Worm (Caenorhabditis elegans) whole organism, L1 larva: ENCODE measurements around the gene pwp-1.

Experiments used
- aha-1 ChIP-seq: fragments of 150-350 bp; optimal IDR thresholded peaks from 2 replicates; lab custom pipeline; 2014; ENCODE audit warnings: missing biosample characterization, missing genetic modification characterization
- alr-1 ChIP-seq: fragments of 200-800 bp; sonication (Bioruptor generic); optimal IDR thresholded peaks from 2 replicates; lab custom pipeline; 2018; ENCODE audit warnings: borderline replicate concordance, mild to moderate bottlenecking, missing genetic modification characterization, missing compliant biosample characterization
- ama-1 ChIP-seq: fragments of 150-350 bp; optimal IDR thresholded peaks from 2 replicates; lab custom pipeline; 2014
- blmp-1 ChIP-seq: fragments of 150-350 bp; optimal IDR thresholded peaks from 2 replicates; lab custom pipeline; 2014; ENCODE audit warnings: missing biosample characterization, missing genetic modification characterization
- ceh-63 ChIP-seq: fragments of 200-800 bp; sonication (Bioruptor generic); optimal IDR thresholded peaks from 2 replicates; lab custom pipeline; 2018; ENCODE audit warnings: mild to moderate bottlenecking, missing genetic modification characterization, missing compliant biosample characterization
- ceh-8 ChIP-seq: fragments of 200-800 bp; sonication (Bioruptor generic); optimal IDR thresholded peaks from 2 replicates; lab custom pipeline; 2018; ENCODE audit warnings: mild to moderate bottlenecking, missing genetic modification characterization, moderate library complexity, missing compliant biosample characterization
- ceh-82 ChIP-seq, 3 experiments: fragments of 150-350 bp in 1 of 3; sonication (generic microtip) in 2 of 3; optimal IDR thresholded peaks; 2 replicates each; lab custom pipeline; 2014 to 2017; ENCODE audit warnings: missing biosample characterization in 3 of 3, missing genetic modification characterization in 3 of 3
- ceh-88 ChIP-seq: fragments of 200-800 bp; sonication (Bioruptor generic); IDR thresholded peaks from 2 replicates; pipeline ENCODE4 v1.3.6; 2022; ENCODE audit warnings: missing genetic modification characterization, missing compliant biosample characterization
- ceh-90 ChIP-seq: sonication (generic microtip); optimal IDR thresholded peaks from 2 replicates; lab custom pipeline; 2016; ENCODE audit warnings: missing genetic modification characterization, missing compliant biosample characterization
- ces-1 ChIP-seq: fragments of 150-350 bp; optimal IDR thresholded peaks from 2 replicates; lab custom pipeline; 2014; ENCODE audit warnings: missing biosample characterization, missing genetic modification reagents, missing genetic modification characterization
- dpl-1 ChIP-seq, 3 experiments: fragments of 150-350 bp in 2 of 3; sonication (generic microtip) in 1 of 3; optimal IDR thresholded peaks; 2 replicates each; lab custom pipeline; 2014 to 2017; ENCODE audit warnings: missing biosample characterization in 3 of 3, missing genetic modification characterization in 3 of 3, missing genetic modification reagents in 3 of 3
- dsc-1 ChIP-seq: sonication (generic microtip); optimal IDR thresholded peaks from 2 replicates; lab custom pipeline; 2016; ENCODE audit warnings: mild to moderate bottlenecking, missing genetic modification characterization, missing compliant biosample characterization
- egl-27 ChIP-seq, 2 experiments: fragments of 150-350 bp in 1 of 2; sonication (generic microtip); optimal IDR thresholded peaks; 3 replicates each; lab custom pipeline; 2017 to 2018; ENCODE audit warnings: missing biosample characterization in 2 of 2, missing genetic modification characterization in 2 of 2, missing genetic modification reagents in 2 of 2
- elt-2 ChIP-seq: sonication (generic microtip); optimal IDR thresholded peaks from 2 replicates; lab custom pipeline; 2016; ENCODE audit warnings: missing genetic modification characterization, mild to moderate bottlenecking, inconsistent platforms, missing compliant biosample characterization, missing genetic modification reagents
- ets-5 ChIP-seq: fragments of 200-800 bp; sonication (Bioruptor generic); IDR thresholded peaks from 2 replicates; pipeline ENCODE4 v1.3.6; 2022; ENCODE audit warnings: missing genetic modification characterization, missing compliant biosample characterization
- fos-1 ChIP-seq: fragments of 150-350 bp; optimal IDR thresholded peaks from 2 replicates; lab custom pipeline; 2014; ENCODE audit warnings: missing biosample characterization, missing genetic modification characterization
- grh-1 ChIP-seq: fragments of 200-800 bp; sonication (Bioruptor generic); IDR thresholded peaks from 2 replicates; pipeline ENCODE4 v1.3.6; 2022; ENCODE audit warnings: missing genetic modification reagents, missing genetic modification characterization, missing compliant biosample characterization
- hpl-2 ChIP-seq: fragments of 150-350 bp; optimal IDR thresholded peaks from 2 replicates; lab custom pipeline; 2014; ENCODE audit warnings: missing biosample characterization, missing genetic modification reagents, missing genetic modification characterization
- isw-1 ChIP-seq: fragments of 200-800 bp; sonication (Bioruptor generic); IDR thresholded peaks from 2 replicates; pipeline ENCODE4 v1.3.6; 2022; ENCODE audit warnings: missing genetic modification characterization, missing compliant biosample characterization
- jun-1 ChIP-seq: fragments of 150-350 bp; optimal IDR thresholded peaks from 2 replicates; lab custom pipeline; 2014; ENCODE audit warnings: missing biosample characterization, missing genetic modification reagents, missing genetic modification characterization
- lin-13 ChIP-seq: fragments of 150-350 bp; optimal IDR thresholded peaks from 2 replicates; lab custom pipeline; 2014; ENCODE audit warnings: missing biosample characterization, missing genetic modification reagents, missing genetic modification characterization
- lir-3 ChIP-seq: sonication (generic microtip); optimal IDR thresholded peaks from 2 replicates; lab custom pipeline; 2016; ENCODE audit warnings: mild to moderate bottlenecking, missing genetic modification characterization, moderate library complexity, missing compliant biosample characterization; ENCODE audit not compliant: poor library complexity
- mab-9 ChIP-seq: fragments of 200-800 bp; sonication (Bioruptor generic); IDR thresholded peaks from 2 replicates; pipeline ENCODE4 v1.3.6; 2022; ENCODE audit warnings: missing genetic modification reagents, missing genetic modification characterization, missing compliant biosample characterization
- mdl-1 ChIP-seq, 2 experiments: fragments of 150-350 bp; optimal IDR thresholded peaks; 2 replicates each; lab custom pipeline; 2014 to 2017; ENCODE audit warnings: missing biosample characterization in 2 of 2, missing genetic modification characterization in 2 of 2, inconsistent platforms in 1 of 2
- mef-2 ChIP-seq: fragments of 150-350 bp; optimal IDR thresholded peaks from 2 replicates; lab custom pipeline; 2014; ENCODE audit warnings: missing biosample characterization, missing genetic modification characterization
- mep-1 ChIP-seq: fragments of 150-350 bp; optimal IDR thresholded peaks from 2 replicates; lab custom pipeline; 2014; ENCODE audit warnings: missing biosample characterization, missing genetic modification characterization
- nhr-11 ChIP-seq: fragments of 150-350 bp; optimal IDR thresholded peaks from 2 replicates; lab custom pipeline; 2014; ENCODE audit warnings: missing biosample characterization, missing genetic modification characterization
- nhr-12 ChIP-seq: sonication (generic microtip); optimal IDR thresholded peaks from 2 replicates; lab custom pipeline; 2017; ENCODE audit warnings: missing biosample characterization, missing genetic modification characterization
- nhr-19 ChIP-seq: fragments of 200-800 bp; sonication (Bioruptor generic); conservative IDR thresholded peaks from 2 replicates; pipeline ENCODE4 v1.3.6; 2022; ENCODE audit warnings: missing genetic modification characterization, missing compliant biosample characterization
- nhr-20 ChIP-seq: sonication (generic microtip); optimal IDR thresholded peaks from 2 replicates; lab custom pipeline; 2016; ENCODE audit warnings: mild to moderate bottlenecking, missing genetic modification characterization, missing compliant biosample characterization
- nhr-28 ChIP-seq: fragments of 150-350 bp; optimal IDR thresholded peaks from 2 replicates; lab custom pipeline; 2014; ENCODE audit warnings: missing biosample characterization, missing genetic modification characterization
- nhr-76 ChIP-seq: sonication (generic microtip); optimal IDR thresholded peaks from 2 replicates; lab custom pipeline; 2017; ENCODE audit warnings: missing biosample characterization, missing genetic modification characterization
- nhr-77 ChIP-seq: fragments of 150-350 bp; optimal IDR thresholded peaks from 2 replicates; lab custom pipeline; 2014; ENCODE audit warnings: missing biosample characterization, missing genetic modification characterization
- nhr-85 ChIP-seq: sonication (generic microtip); peaks from one replicate; lab custom pipeline; 2016; ENCODE audit warnings: missing genetic modification characterization, inconsistent platforms, missing compliant biosample characterization
- pqm-1 ChIP-seq: sonication (generic microtip); optimal IDR thresholded peaks from 3 replicates; lab custom pipeline; 2017; ENCODE audit warnings: missing biosample characterization, missing genetic modification characterization
- rnt-1 ChIP-seq: sonication (generic microtip); optimal IDR thresholded peaks from 2 replicates; lab custom pipeline; 2016; ENCODE audit warnings: mild to moderate bottlenecking, missing genetic modification characterization, moderate library complexity, missing compliant biosample characterization
- snpc-4 ChIP-seq: fragments of 150-350 bp; optimal IDR thresholded peaks from 2 replicates; lab custom pipeline; 2014; ENCODE audit warnings: missing biosample characterization, missing genetic modification characterization
- sox-4 ChIP-seq: sonication (generic microtip); optimal IDR thresholded peaks from 2 replicates; lab custom pipeline; 2016; ENCODE audit warnings: missing genetic modification characterization, missing compliant biosample characterization
- sptf-1 ChIP-seq: fragments of 150-350 bp; optimal IDR thresholded peaks from 2 replicates; lab custom pipeline; 2014; ENCODE audit warnings: missing biosample characterization, missing genetic modification characterization
- sup-37 ChIP-seq: fragments of 200-800 bp; sonication (Bioruptor generic); optimal IDR thresholded peaks from 2 replicates; lab custom pipeline; 2018; ENCODE audit warnings: mild to moderate bottlenecking, missing genetic modification characterization, missing compliant biosample characterization
- tbx-2 ChIP-seq: sonication (generic microtip); optimal IDR thresholded peaks from 2 replicates; lab custom pipeline; 2016; ENCODE audit warnings: missing genetic modification characterization, missing compliant biosample characterization
- unc-130 ChIP-seq: fragments of 150-350 bp; optimal IDR thresholded peaks from 2 replicates; lab custom pipeline; 2017; ENCODE audit warnings: missing biosample characterization, missing genetic modification characterization, inconsistent platforms
- unc-62 ChIP-seq: fragments of 150-350 bp; optimal IDR thresholded peaks from 2 replicates; lab custom pipeline; 2014; ENCODE audit warnings: missing biosample characterization, missing genetic modification reagents, missing genetic modification characterization
- unc-86 ChIP-seq: sonication (generic microtip); optimal IDR thresholded peaks from 2 replicates; lab custom pipeline; 2016; ENCODE audit warnings: missing genetic modification characterization, missing compliant biosample characterization
- unc-98 ChIP-seq: fragments of 200-800 bp; sonication (Bioruptor generic); IDR thresholded peaks from 2 replicates; pipeline ENCODE4 v1.3.6; 2022; ENCODE audit warnings: missing genetic modification characterization, missing compliant biosample characterization
- vab-15 ChIP-seq: sonication (generic microtip); optimal IDR thresholded peaks from 2 replicates; lab custom pipeline; 2017; ENCODE audit warnings: missing genotype, mild to moderate bottlenecking, missing genetic modification characterization, missing compliant biosample characterization
- xbp-1 ChIP-seq: sonication (generic microtip); optimal IDR thresholded peaks from 2 replicates; lab custom pipeline; 2016; ENCODE audit warnings: missing genetic modification characterization, missing compliant biosample characterization
- ztf-4 ChIP-seq: fragments of 150-350 bp; optimal IDR thresholded peaks from 2 replicates; lab custom pipeline; 2014; ENCODE audit warnings: missing biosample characterization, missing genetic modification characterization

Gene pwp-1

ce11 chrIV:13240842-13241143 lies 4.4 kb upstream of the pwp-1 start, which contains the start of gene lin-54:
lin-54 (plus strand) TSS chrIV:13241044.
- TF ChIP-seq vab-15 (tag; lab: Kevin White, UChicago) (no peak), nhr-76 (tag; lab: Kevin White, UChicago) (no peak), tbx-2 (no peak), elt-2 (no peak), ets-5 (GFP tag; lab: Robert Waterston, UW) (no peak), ceh-8 (GFP tag; lab: Kevin White, UChicago) (no peak), lir-3 (tag; lab: Kevin White, UChicago) (no peak), isw-1 (GFP tag; lab: Robert Waterston, UW) (no peak), grh-1 (GFP tag; lab: Robert Waterston, UW) (no peak), ces-1 (no peak), ztf-4 (tag; lab: Kevin White, UChicago) (no peak)

- TF ChIP-seq ama-1 (lab: Kevin White, UChicago) (peak; percentile 68), nhr-12 (tag; lab: Kevin White, UChicago) (peak; percentile 35), isw-1 (GFP tag; lab: Robert Waterston, UW) (peak; percentile 99), unc-130 (tag; lab: Kevin White, UChicago) (peak; percentile 100), mef-2 (peak; percentile 93), nhr-11 (tag; lab: Kevin White, UChicago) (peak; percentile 93), mep-1 (peak; percentile 100), snpc-4 (tag; lab: Kevin White, UChicago) (peak; percentile 92), sox-4 (tag; lab: Kevin White, UChicago) (peak; percentile 94), hpl-2 (GFP tag; lab: Kevin White, UChicago) (peak; percentile 93), egl-27 (tag; optimal IDR thresholded peaks at IDR 0.05; lab: Kevin White, UChicago) (peak; percentile 72 to 87), grh-1 (GFP tag; lab: Robert Waterston, UW) (peak; percentile 97), nhr-28 (peak; percentile 36), mab-9 (peak; percentile 96), sup-37 (GFP tag; lab: Kevin White, UChicago) (peak; percentile 97), pqm-1 (tag; lab: Kevin White, UChicago) (no peak), mdl-1 (tag; optimal IDR thresholded peaks at IDR 0.05; lab: Kevin White, UChicago) (peak; percentile 2 to 98), ceh-63 (GFP tag; lab: Kevin White, UChicago) (peak; percentile 77), dsc-1 (tag; lab: Kevin White, UChicago) (peak; percentile 99), sptf-1 (tag; lab: Kevin White, UChicago) (no peak), unc-86 (tag; lab: Kevin White, UChicago) (peak; percentile 99), dpl-1 (GFP tag; optimal IDR thresholded peaks at IDR 0.05; lab: Kevin White, UChicago) (peak; percentile 96 to 98 (median 97)), ces-1 (peak; percentile 94), lir-3 (tag; lab: Kevin White, UChicago) (peak; percentile 95), xbp-1 (tag; lab: Kevin White, UChicago) (peak; percentile 99), unc-62 (peak; percentile 21), ztf-4 (tag; lab: Kevin White, UChicago) (peak; percentile 98), tbx-2 (peak; percentile 99), ets-5 (GFP tag; lab: Robert Waterston, UW) (0 out of 2 replicates have a peak, but pooled peaks have one; percentile 78), ceh-90 (peak; percentile 71), lin-13 (peak; percentile 99), ceh-88 (GFP tag; lab: Robert Waterston, UW) (peak; percentile 97), nhr-77 (tag; lab: Kevin White, UChicago) (peak; percentile 98), elt-2 (peak; percentile 90), nhr-19 (GFP tag; lab: Robert Waterston, UW) (peak; percentile 99), vab-15 (tag; lab: Kevin White, UChicago) (peak; percentile 97), rnt-1 (peak; percentile 98), alr-1 (tag; lab: Kevin White, UChicago) (peak; percentile 46), nhr-85 (peak; percentile 99), nhr-76 (tag; lab: Kevin White, UChicago) (peak; percentile 74), jun-1 (peak; percentile 98), unc-98 (peak; percentile 91), aha-1 (tag; lab: Kevin White, UChicago) (peak; percentile 86), fos-1 (tag; lab: Kevin White, UChicago) (peak; percentile 97), nhr-20 (peak; percentile 99), ceh-82 (tag; optimal IDR thresholded peaks at IDR 0.05; lab: Kevin White, UChicago) (peak; percentile 98 to 100 (median 99)), blmp-1 (tag; lab: Kevin White, UChicago) (peak; percentile 83)
Observed at ce11 chrIV:13240078-13240841, 3.9 kb upstream of the pwp-1 start, which contains the start of gene rpl-12. rpl-12 (minus strand) TSS chrIV:13240651.
